Worm (Caenorhabditis elegans): ENCODE measurements around the gene let-418.

let-418 gene

DNA sequence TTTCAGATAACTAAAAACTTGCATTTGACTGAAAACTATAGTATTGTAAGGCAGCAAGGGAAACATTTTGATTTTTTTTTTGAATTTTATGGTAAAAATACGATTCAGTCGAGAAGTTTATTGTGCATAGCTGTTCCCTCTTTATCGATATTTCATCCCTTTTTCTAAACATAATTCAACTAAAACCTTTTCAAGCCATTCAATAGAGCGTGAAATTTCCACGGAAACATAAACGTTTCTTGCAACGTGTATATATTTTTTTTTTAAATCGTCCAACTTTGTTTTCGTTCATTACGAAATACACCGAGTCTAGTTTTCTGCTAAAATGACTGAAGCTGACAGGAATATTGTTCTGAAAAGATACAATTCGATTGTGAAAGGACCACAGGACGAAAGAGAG lies 45.1 kb downstream of the let-418 start, which contains the start of gene C02G6.2:
C02G6.2 (plus strand) TSS at position 301 of the 400 bp plus-strand sequence.
- no peak for TF ChIP-seq him-1 (tag; optimal IDR thresholded peaks at IDR 0.05)
- TF ChIP-seq dao-5 (tag; optimal IDR thresholded peaks at IDR 0.05), result no peak
- no peak for TF ChIP-seq W03F9.2 (tag; optimal IDR thresholded peaks at IDR 0.05)

DNA sequence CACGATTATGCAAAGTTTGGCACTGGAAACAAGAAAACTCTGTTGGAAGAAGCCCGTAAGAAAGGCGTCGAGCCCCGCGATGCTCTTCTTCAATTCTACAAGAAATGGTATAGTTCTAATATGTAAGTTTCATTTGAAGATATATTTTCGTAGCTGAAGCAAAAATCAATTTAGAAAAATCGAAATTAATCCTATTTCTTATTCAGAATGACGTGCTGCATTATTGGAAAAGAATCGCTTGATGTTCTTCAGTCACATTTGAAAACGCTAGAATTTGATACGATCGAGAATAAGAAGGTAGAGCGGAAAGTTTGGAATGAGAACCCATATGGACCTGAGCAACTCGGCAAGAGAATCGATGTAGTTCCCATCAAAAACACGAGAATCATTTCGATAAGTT lies 50.3 kb downstream of the let-418 start:
- TF ChIP-seq him-1 (tag; optimal IDR thresholded peaks at IDR 0.05) (no peak), W03F9.2 (tag; optimal IDR thresholded peaks at IDR 0.05) (no peak), dao-5 (tag; optimal IDR thresholded peaks at IDR 0.05) (no peak)

DNA sequence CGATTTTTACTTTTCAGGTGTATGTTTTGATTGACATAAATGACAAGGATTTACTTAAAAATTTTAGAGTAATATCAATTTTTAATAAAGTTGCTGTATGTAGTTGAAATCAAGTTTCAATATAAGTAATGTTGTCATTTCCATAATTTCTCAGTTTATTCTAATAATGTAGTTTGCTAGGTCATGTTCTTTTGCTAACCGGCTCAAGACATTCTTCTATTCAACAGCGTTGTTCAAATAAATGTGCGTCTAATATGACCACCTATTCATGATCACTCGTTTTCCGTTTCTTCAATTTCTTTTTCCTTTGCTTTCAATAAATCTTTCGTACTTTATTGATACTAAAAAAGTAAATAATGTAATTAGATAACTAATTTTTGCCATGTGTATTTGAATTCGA lies 53.4 kb downstream of the let-418 start, which contains the start of gene C02G6.3:
C02G6.3 (plus strand) TSS at position 301 of the 400 bp plus-strand sequence.
- TF ChIP-seq W03F9.2 (tag; optimal IDR thresholded peaks at IDR 0.05), result no peak
- TF ChIP-seq him-1 (tag; optimal IDR thresholded peaks at IDR 0.05), result no peak
- TF ChIP-seq dao-5 (tag; optimal IDR thresholded peaks at IDR 0.05), result no peak

DNA sequence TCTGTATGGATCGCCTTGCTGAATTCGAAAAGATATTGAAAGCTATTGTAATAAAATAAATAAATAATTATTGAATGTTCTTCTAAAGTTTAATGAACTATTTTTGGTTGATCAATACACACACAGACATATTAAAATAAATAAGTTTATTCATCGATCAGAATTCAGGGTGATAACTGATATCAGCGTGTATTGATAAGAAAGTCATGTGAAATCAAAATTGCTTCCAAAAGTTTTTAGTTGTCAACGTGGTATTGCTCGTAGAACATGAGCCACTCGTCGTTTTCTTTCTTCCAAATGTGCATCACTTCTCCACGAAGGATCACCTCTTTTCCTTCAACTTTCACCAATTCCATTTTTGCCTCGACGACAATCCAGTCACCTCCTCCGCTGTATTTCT lies 55.8 kb downstream of the let-418 start:
- TF ChIP-seq him-1 (tag; optimal IDR thresholded peaks at IDR 0.05), result no peak

All from whole organism, L4/young adult.